Worm (Caenorhabditis elegans) whole organism, L4/young adult: Measurements from ENCODE around the gene fbxa-220.
A peak's percentile ranks its signal among the peaks of the same experiment; 100 is the strongest.

Experiments used
- W03F9.2 ChIP-seq: fragments of 150-350 bp; optimal IDR thresholded peaks from 2 replicates; lab custom pipeline; 2014; ENCODE audit warnings: missing biosample characterization, missing genetic modification characterization
- dao-5 ChIP-seq: sonication (generic microtip); optimal IDR thresholded peaks from 2 replicates; lab custom pipeline; 2016; ENCODE audit warnings: missing genotype, missing genetic modification characterization, moderate library complexity, missing compliant biosample characterization
- him-1 ChIP-seq: sonication (generic microtip); optimal IDR thresholded peaks from 2 replicates; lab custom pipeline; 2016; ENCODE audit warnings: missing genotype, missing genetic modification reagents, missing genetic modification characterization, missing compliant biosample characterization

The fbxa-220 gene

ce11 chrIII:11465394-11465948 is 18.5 kb downstream of the fbxa-220 start:
- no peak for TF ChIP-seq dao-5 (tag; lab: Kevin White, UChicago)
- no peak for TF ChIP-seq him-1 (tag; lab: Kevin White, UChicago)
- TF ChIP-seq W03F9.2 (tag; lab: Kevin White, UChicago): no peak

- TF ChIP-seq W03F9.2 (tag; lab: Kevin White, UChicago) (no peak), dao-5 (tag; lab: Kevin White, UChicago) (no peak), him-1 (tag; lab: Kevin White, UChicago) (no peak)
Measured at ce11 chrIII:11463726-11464125, 20.3 kb downstream of the fbxa-220 start.

- TF ChIP-seq W03F9.2 (tag; lab: Kevin White, UChicago): no peak
- no peak for TF ChIP-seq dao-5 (tag; lab: Kevin White, UChicago)
- TF ChIP-seq him-1 (tag; lab: Kevin White, UChicago): no peak
Measured at ce11 chrIII:11462332-11462731, 21.7 kb downstream of the fbxa-220 start.

ce11 chrIII:11459802-11460201 is 24.2 kb downstream of the fbxa-220 start:
- TF ChIP-seq dao-5 (tag; lab: Kevin White, UChicago) (no peak), W03F9.2 (tag; lab: Kevin White, UChicago) (no peak), him-1 (tag; lab: Kevin White, UChicago) (no peak)

- TF ChIP-seq W03F9.2 (tag; lab: Kevin White, UChicago) (no peak), dao-5 (tag; lab: Kevin White, UChicago) (no peak), him-1 (tag; lab: Kevin White, UChicago) (no peak)
Measured at ce11 chrIII:11459041-11459440, 24.9 kb downstream of the fbxa-220 start.

- TF ChIP-seq him-1 (tag; lab: Kevin White, UChicago) (no peak), dao-5 (tag; lab: Kevin White, UChicago) (no peak), W03F9.2 (tag; lab: Kevin White, UChicago) (no peak)
Measured at ce11 chrIII:11457911-11458310, 26.1 kb downstream of the fbxa-220 start.

- TF ChIP-seq him-1 (tag; lab: Kevin White, UChicago) (no peak), W03F9.2 (tag; lab: Kevin White, UChicago) (no peak), dao-5 (tag; lab: Kevin White, UChicago) (no peak)
Measured at ce11 chrIII:11456577-11456976, 27.4 kb downstream of the fbxa-220 start, which contains the start of gene plr-1. TSS of gene plr-1 (plus strand) at chrIII:11456877.

ce11 chrIII:11453970-11454369 is 30.0 kb downstream of the fbxa-220 start:
- no peak for TF ChIP-seq him-1 (tag; lab: Kevin White, UChicago)
- TF ChIP-seq W03F9.2 (tag; lab: Kevin White, UChicago): no peak
- no peak for TF ChIP-seq dao-5 (tag; lab: Kevin White, UChicago)

- TF ChIP-seq dao-5 (tag; lab: Kevin White, UChicago) (no peak), W03F9.2 (tag; lab: Kevin White, UChicago) (no peak), him-1 (tag; lab: Kevin White, UChicago) (no peak)
Measured at ce11 chrIII:11452530-11452929, 31.5 kb downstream of the fbxa-220 start.

- TF ChIP-seq dao-5 (tag; lab: Kevin White, UChicago) (no peak), him-1 (tag; lab: Kevin White, UChicago) (no peak), W03F9.2 (tag; lab: Kevin White, UChicago) (no peak)
Measured at ce11 chrIII:11451380-11451779, 32.6 kb downstream of the fbxa-220 start.

- no peak for TF ChIP-seq dao-5 (tag; lab: Kevin White, UChicago)
- TF ChIP-seq him-1 (tag; lab: Kevin White, UChicago): no peak
- no peak for TF ChIP-seq W03F9.2 (tag; lab: Kevin White, UChicago)
Measured at ce11 chrIII:11448330-11448729, 35.7 kb downstream of the fbxa-220 start.

ce11 chrIII:11446826-11447225 is 37.2 kb downstream of the fbxa-220 start:
- no peak for TF ChIP-seq him-1 (tag; lab: Kevin White, UChicago)

- TF ChIP-seq W03F9.2 (tag; lab: Kevin White, UChicago) (peak; percentile 43), him-1 (tag; lab: Kevin White, UChicago) (no peak), dao-5 (tag; lab: Kevin White, UChicago) (no peak)
Measured at ce11 chrIII:11444796-11445386, 39.1 kb downstream of the fbxa-220 start.

ce11 chrIII:11443408-11443994 is 40.5 kb downstream of the fbxa-220 start:
- TF ChIP-seq dao-5 (tag; lab: Kevin White, UChicago) (no peak), him-1 (tag; lab: Kevin White, UChicago) (no peak), W03F9.2 (tag; lab: Kevin White, UChicago) (no peak)
